Fruit fly (Drosophila melanogaster) whole organism, embryonic: ENCODE measurements around the gene CG1965.

Experiments used
- Asciz ChIP-seq: fragments of 200-800 bp; sonication (Bioruptor generic); optimal IDR thresholded peaks from 2 replicates; lab custom pipeline; 2017; ENCODE audit warnings: missing biosample characterization, mild to moderate bottlenecking, missing genetic modification characterization, missing genetic modification reagents
- CG10431 ChIP-seq: fragments of 200-800 bp; sonication (Bioruptor generic); optimal IDR thresholded peaks from 3 replicates; lab custom pipeline; 2018; ENCODE audit warnings: missing biosample characterization, mild to moderate bottlenecking, missing genetic modification characterization
- CG10565 ChIP-seq: fragments of 200-800 bp; sonication (Bioruptor generic); optimal IDR thresholded peaks from 3 replicates; lab custom pipeline; 2016; ENCODE audit warnings: missing biosample characterization, mild to moderate bottlenecking, missing genetic modification characterization
- CG11398 ChIP-seq: fragments of 200-800 bp; sonication (Bioruptor generic); optimal IDR thresholded peaks from 2 replicates; lab custom pipeline; 2016; ENCODE audit warnings: missing biosample characterization, missing genetic modification characterization
- CG11723 ChIP-seq: fragments of 200-800 bp; sonication (Bioruptor generic); optimal IDR thresholded peaks from 2 replicates; lab custom pipeline; 2017; ENCODE audit warnings: missing biosample characterization, mild to moderate bottlenecking, missing genetic modification characterization
- CG12071 ChIP-seq: fragments of 200-800 bp; sonication (Bioruptor generic); optimal IDR thresholded peaks from 3 replicates; lab custom pipeline; 2018; ENCODE audit warnings: missing biosample characterization, mild to moderate bottlenecking, missing genetic modification characterization
- CG12104 ChIP-seq: fragments of 200-800 bp; sonication (Bioruptor generic); optimal IDR thresholded peaks from 3 replicates; lab custom pipeline; 2016; ENCODE audit warnings: missing biosample characterization, missing genetic modification characterization
- CG12219 ChIP-seq: fragments of 200-800 bp; sonication (Bioruptor generic); optimal IDR thresholded peaks from 3 replicates; lab custom pipeline; 2018; ENCODE audit warnings: missing biosample characterization, mild to moderate bottlenecking, missing genetic modification characterization
- CG12299 ChIP-seq: fragments of 200-800 bp; sonication (Bioruptor generic); optimal IDR thresholded peaks from 2 replicates; lab custom pipeline; 2018; ENCODE audit warnings: missing biosample characterization, mild to moderate bottlenecking, missing genetic modification characterization
- CG13123 ChIP-seq: fragments of 200-800 bp; sonication (Bioruptor generic); optimal IDR thresholded peaks from 2 replicates; lab custom pipeline; 2016; ENCODE audit warnings: missing biosample characterization, missing genetic modification characterization
- CG14710 ChIP-seq: fragments of 200-800 bp; sonication (Bioruptor generic); optimal IDR thresholded peaks from 3 replicates; lab custom pipeline; 2019; ENCODE audit warnings: missing biosample characterization, mild to moderate bottlenecking, missing genetic modification characterization, moderate library complexity
- CG15011 ChIP-seq: fragments of 200-800 bp; sonication (Bioruptor generic); optimal IDR thresholded peaks from 3 replicates; lab custom pipeline; 2018; ENCODE audit warnings: missing biosample characterization, mild to moderate bottlenecking, missing genetic modification characterization
- CG1603 ChIP-seq: fragments of 200-800 bp; sonication (Bioruptor generic); optimal IDR thresholded peaks from 2 replicates; lab custom pipeline; 2019; ENCODE audit warnings: missing biosample characterization, mild to moderate bottlenecking, missing genetic modification characterization, moderate library complexity
- CG18619 ChIP-seq: fragments of 200-800 bp; sonication (Bioruptor generic); optimal IDR thresholded peaks from 3 replicates; lab custom pipeline; 2017; ENCODE audit warnings: missing biosample characterization, mild to moderate bottlenecking, missing genetic modification characterization
- CG7556 ChIP-seq: fragments of 200-800 bp; sonication (Bioruptor generic); optimal IDR thresholded peaks from 2 replicates; lab custom pipeline; 2017; ENCODE audit warnings: missing biosample characterization, mild to moderate bottlenecking, missing genetic modification characterization
- CG8281 ChIP-seq: fragments of 200-800 bp; sonication (Bioruptor generic); optimal IDR thresholded peaks from 2 replicates; lab custom pipeline; 2018; ENCODE audit warnings: missing biosample characterization, mild to moderate bottlenecking, missing genetic modification characterization, moderate library complexity
- CG8924 ChIP-seq: fragments of 200-800 bp; optimal IDR thresholded peaks from 3 replicates; lab custom pipeline; 2019; ENCODE audit warnings: missing biosample characterization, mild to moderate bottlenecking, missing genetic modification characterization, moderate library complexity
- CG9817 ChIP-seq: fragments of 200-800 bp; sonication (Bioruptor generic); optimal IDR thresholded peaks from 2 replicates; lab custom pipeline; 2018; ENCODE audit warnings: missing biosample characterization, mild to moderate bottlenecking, missing genetic modification characterization, moderate library complexity
- Dad ChIP-seq: fragments of 200-800 bp; sonication (Bioruptor generic); optimal IDR thresholded peaks from 3 replicates; lab custom pipeline; 2016; ENCODE audit warnings: missing biosample characterization, missing genetic modification characterization
- Dek ChIP-seq: fragments of 200-800 bp; sonication (Bioruptor generic); optimal IDR thresholded peaks from 3 replicates; lab custom pipeline; 2019; ENCODE audit warnings: missing biosample characterization, mild to moderate bottlenecking, missing genetic modification characterization, moderate library complexity
- Dip3 ChIP-seq: fragments of 200-800 bp; sonication (Bioruptor generic); optimal IDR thresholded peaks from 3 replicates; lab custom pipeline; 2016; ENCODE audit warnings: missing biosample characterization, missing genetic modification characterization
- ERR ChIP-seq: fragments of 200-800 bp; sonication (Bioruptor generic); optimal IDR thresholded peaks from 2 replicates; lab custom pipeline; 2016; ENCODE audit warnings: missing biosample characterization, missing genetic modification characterization
- Eip74EF ChIP-seq, 2 experiments: fragments of 200-800 bp in 1 of 2; fragments of >200 bp in 1 of 2; sonication (Bioruptor generic) in 1 of 2; optimal IDR thresholded peaks; 2 replicates each; lab custom pipeline; 2017 to 2019; ENCODE audit warnings: missing biosample characterization in 2 of 2, missing genetic modification characterization in 2 of 2, mild to moderate bottlenecking in 1 of 2, moderate library complexity in 1 of 2
- Ets65A ChIP-seq: fragments of 200-800 bp; sonication (Bioruptor generic); peaks from one replicate; lab custom pipeline; 2016; ENCODE audit warnings: missing biosample characterization, missing genetic modification characterization
- HLH54F ChIP-seq: fragments of 200-800 bp; sonication (Bioruptor generic); optimal IDR thresholded peaks from 3 replicates; lab custom pipeline; 2016; ENCODE audit warnings: missing biosample characterization, missing genetic modification characterization
- Hmx ChIP-seq: fragments of 200-800 bp; sonication (Bioruptor generic); optimal IDR thresholded peaks from 2 replicates; lab custom pipeline; 2016; ENCODE audit warnings: missing biosample characterization, missing genetic modification characterization
- Hr51 ChIP-seq, 2 experiments: fragments of 200-800 bp; sonication (Bioruptor generic); optimal IDR thresholded peaks; 2 replicates in 1 of 2; 3 replicates in 1 of 2; lab custom pipeline; 2016 to 2018; ENCODE audit warnings: missing biosample characterization in 2 of 2, missing genetic modification characterization in 2 of 2, mild to moderate bottlenecking in 1 of 2, moderate library complexity in 1 of 2
- Max ChIP-seq: fragments of 200-800 bp; sonication (Bioruptor generic); optimal IDR thresholded peaks from 2 replicates; lab custom pipeline; 2016; ENCODE audit warnings: missing biosample characterization, mild to moderate bottlenecking, missing genetic modification characterization
- Mes4 ChIP-seq: fragments of 200-800 bp; sonication (Bioruptor generic); optimal IDR thresholded peaks from 2 replicates; lab custom pipeline; 2016; ENCODE audit warnings: missing biosample characterization, missing genetic modification characterization
- NC2β ChIP-seq: fragments of 200-800 bp; sonication (Bioruptor generic); optimal IDR thresholded peaks from 2 replicates; lab custom pipeline; 2016; ENCODE audit warnings: missing biosample characterization, missing genetic modification characterization
- Nf-YB ChIP-seq: fragments of 200-800 bp; sonication (Bioruptor generic); optimal IDR thresholded peaks from 3 replicates; lab custom pipeline; 2019; ENCODE audit warnings: missing biosample characterization, mild to moderate bottlenecking, missing genetic modification characterization, moderate library complexity
- Pdp1 ChIP-seq, 2 experiments: fragments of 200-800 bp; sonication (Bioruptor generic); optimal IDR thresholded peaks; 3 replicates each; lab custom pipeline; 2016; ENCODE audit warnings: missing biosample characterization in 2 of 2, missing genetic modification characterization in 2 of 2, mild to moderate bottlenecking in 1 of 2, moderate library complexity in 1 of 2
- Rfx ChIP-seq: fragments of 200-800 bp; sonication (Bioruptor generic); IDR thresholded peaks from 2 replicates; pipeline ENCODE4 v1.3.6; 2022; ENCODE audit warnings: missing biosample characterization, missing genetic modification characterization
- Sry-δ ChIP-seq: fragments of 200-800 bp; sonication (Bioruptor generic); optimal IDR thresholded peaks from 2 replicates; lab custom pipeline; 2016; ENCODE audit warnings: missing biosample characterization, missing genetic modification characterization
- Taf1 ChIP-seq: fragments of 200-800 bp; sonication (Bioruptor generic); IDR thresholded peaks from 2 replicates; pipeline ENCODE4 v1.3.6; 2022; ENCODE audit warnings: missing biosample characterization, missing genetic modification characterization
- Vsx1 ChIP-seq: fragments of 200-800 bp; sonication (Bioruptor generic); optimal IDR thresholded peaks from 2 replicates; lab custom pipeline; 2017; ENCODE audit warnings: missing biosample characterization, mild to moderate bottlenecking, missing genetic modification characterization, missing genetic modification reagents
- amos ChIP-seq: fragments of 200-800 bp; sonication (Bioruptor generic); IDR thresholded peaks from 2 replicates; pipeline ENCODE4 v1.3.6; 2022; ENCODE audit warnings: missing biosample characterization, missing genetic modification characterization; ENCODE audit not compliant: partially characterized antibody
- ato ChIP-seq: fragments of 200-800 bp; sonication (Bioruptor generic); IDR thresholded peaks from 2 replicates; pipeline ENCODE4 v1.3.6; 2022; ENCODE audit warnings: missing biosample characterization, missing genetic modification characterization; ENCODE audit not compliant: partially characterized antibody
- danr ChIP-seq: fragments of 200-800 bp; sonication (Bioruptor generic); IDR thresholded peaks from 2 replicates; pipeline ENCODE4 v1.3.6; 2022; ENCODE audit warnings: missing biosample characterization, missing genetic modification characterization
- kay ChIP-seq: fragments of 200-800 bp; sonication (Bioruptor generic); optimal IDR thresholded peaks from 2 replicates; lab custom pipeline; 2016; ENCODE audit warnings: missing biosample characterization, missing genetic modification characterization
- klu ChIP-seq: fragments of 200-800 bp; sonication (Bioruptor generic); IDR thresholded peaks from 2 replicates; pipeline ENCODE4 v1.3.6; 2022; ENCODE audit warnings: missing biosample characterization, missing genetic modification characterization
- org-1 ChIP-seq: fragments of 200-800 bp; sonication (Bioruptor generic); optimal IDR thresholded peaks from 2 replicates; lab custom pipeline; 2017; ENCODE audit warnings: missing biosample characterization, missing genetic modification characterization
- pb ChIP-seq: fragments of 200-800 bp; sonication (Bioruptor generic); optimal IDR thresholded peaks from 3 replicates; lab custom pipeline; 2016; ENCODE audit warnings: missing biosample characterization, missing genetic modification characterization
- sc ChIP-seq, 3 experiments: fragments of >200 bp in 2 of 3; fragments of 200-800 bp in 1 of 3; sonication (Bioruptor generic) in 1 of 3; optimal IDR thresholded peaks; 2 replicates in 2 of 3; 3 replicates in 1 of 3; lab custom pipeline; 2017; ENCODE audit warnings: mild to moderate bottlenecking in 1 of 3, missing biosample characterization in 1 of 3, missing genetic modification characterization in 1 of 3, missing genetic modification reagents in 1 of 3
- sens ChIP-seq: fragments of 200-800 bp; sonication (Bioruptor generic); peaks from one replicate; lab custom pipeline; 2016; ENCODE audit warnings: missing biosample characterization, missing genetic modification characterization
- sob ChIP-seq: fragments of 200-800 bp; sonication (Bioruptor generic); IDR thresholded peaks from 2 replicates; pipeline ENCODE4 v1.3.6; 2022; ENCODE audit warnings: missing biosample characterization, missing genetic modification characterization
- tin ChIP-seq: fragments of 200-800 bp; sonication (Bioruptor generic); optimal IDR thresholded peaks from 3 replicates; lab custom pipeline; 2016; ENCODE audit warnings: missing biosample characterization, missing genetic modification characterization
- wek ChIP-seq: fragments of 200-800 bp; sonication (Bioruptor generic); optimal IDR thresholded peaks from 3 replicates; lab custom pipeline; 2018; ENCODE audit warnings: missing biosample characterization, mild to moderate bottlenecking, missing genetic modification characterization, moderate library complexity

Gene CG1965

dm6 chr3R:7108589-7109312 is 41.5 kb downstream of the CG1965 start (continued):
- peak; percentile 87 for TF ChIP-seq CG18619 (GFP tag; lab: Kevin White, UChicago)
- TF ChIP-seq CG7556 (GFP tag; lab: Kevin White, UChicago) = peak; percentile 90
- peak; percentile 44 for TF ChIP-seq Dip3
- peak; percentile 97 for TF ChIP-seq Ets65A (GFP tag; lab: Kevin White, UChicago)
- TF ChIP-seq Taf1 (GFP tag; lab: Robert Waterston, UW) = no peak
- peak; percentile 80 for TF ChIP-seq CG12071 (GFP tag; lab: Kevin White, UChicago)
- TF ChIP-seq CG11723 (GFP tag; lab: Kevin White, UChicago) = peak; percentile 87
- peak; percentile 96 for TF ChIP-seq tin (GFP tag; lab: Kevin White, UChicago)
- TF ChIP-seq CG12104 = peak; percentile 92
- TF ChIP-seq Dad = peak; percentile 87
- peak; percentile 97 for TF ChIP-seq CG10431 (GFP tag; lab: Kevin White, UChicago)
- peak; percentile 93 for TF ChIP-seq CG13123 (GFP tag; lab: Kevin White, UChicago)
- peak; percentile 97 for TF ChIP-seq Asciz
- TF ChIP-seq CG14710 (tag; lab: Kevin White, UChicago) = peak; percentile 98
- TF ChIP-seq amos = no peak
- TF ChIP-seq CG9817 (tag; lab: Kevin White, UChicago) = peak; percentile 68
- TF ChIP-seq danr (GFP tag; lab: Robert Waterston, UW) = no peak
- peak; percentile 72 for TF ChIP-seq CG10565
- TF ChIP-seq Mes4 (GFP tag; lab: Kevin White, UChicago) = peak; percentile 93
- peak; percentile 100 for TF ChIP-seq sens
- peak; percentile 90 for TF ChIP-seq CG12219 (GFP tag; lab: Kevin White, UChicago)
- peak; percentile 77 for TF ChIP-seq Hmx
- peak; percentile 69 to 96 for TF ChIP-seq Hr51 (GFP tag; optimal IDR thresholded peaks at IDR 0.05; lab: Kevin White, UChicago)
- TF ChIP-seq Pdp1 (GFP tag; optimal IDR thresholded peaks at IDR 0.05; lab: Kevin White, UChicago) = peak; percentile 86 to 91
- TF ChIP-seq Vsx1 (GFP tag; lab: Kevin White, UChicago) = peak; percentile 70
- TF ChIP-seq CG11398 (GFP tag; lab: Kevin White, UChicago) = peak; percentile 91
- peak in 1 of 2 experiments; percentile 96 for TF ChIP-seq Eip74EF (GFP tag; optimal IDR thresholded peaks at IDR 0.05; lab: Kevin White, UChicago)
- TF ChIP-seq Sry-δ (GFP tag; lab: Kevin White, UChicago) = peak; percentile 57
- peak; percentile 84 for TF ChIP-seq CG8281
- peak; percentile 86 for TF ChIP-seq Nf-YB
- TF ChIP-seq sc (optimal IDR thresholded peaks at IDR 0.05; lab: Kevin White, UChicago) = no peak
- TF ChIP-seq sc (GFP tag; optimal IDR thresholded peaks at IDR 0.05; lab: Kevin White, UChicago) = peak; percentile 96
- TF ChIP-seq Dek (tag; lab: Kevin White, UChicago) = peak; percentile 72
- TF ChIP-seq Max (GFP tag; lab: Kevin White, UChicago) = peak; percentile 92
- TF ChIP-seq sob (GFP tag; lab: Robert Waterston, UW) = no peak
- peak; percentile 84 for TF ChIP-seq CG12299
- peak; percentile 82 for TF ChIP-seq pb (GFP tag; lab: Kevin White, UChicago)
- TF ChIP-seq NC2β (GFP tag; lab: Kevin White, UChicago) = peak; percentile 95
- TF ChIP-seq CG1603 = peak; percentile 93
- TF ChIP-seq ERR (GFP tag; lab: Kevin White, UChicago) = peak; percentile 22
- peak; percentile 87 for TF ChIP-seq CG15011 (GFP tag; lab: Kevin White, UChicago)
- TF ChIP-seq HLH54F = peak; percentile 49
- peak; percentile 98 for TF ChIP-seq CG8924
- TF ChIP-seq Rfx (GFP tag; lab: Robert Waterston, UW) = no peak
- TF ChIP-seq klu = no peak
- peak; percentile 87 for TF ChIP-seq org-1 (GFP tag; lab: Kevin White, UChicago)
- TF ChIP-seq wek (GFP tag; lab: Kevin White, UChicago) = peak; percentile 58
- peak; percentile 91 for TF ChIP-seq kay (GFP tag; lab: Kevin White, UChicago)
- TF ChIP-seq ato (GFP tag; lab: Robert Waterston, UW) = no peak
